Fruit fly (Drosophila melanogaster) whole organism, adult: Measurements from ENCODE around the gene CG33489.
"Not testable (repeated sequence)": the region's sequence is repeated elsewhere in the genome, so short reads cannot be mapped to it uniquely, and the experiment has no call there.

Experiments used
- CG11617 ChIP-seq: fragments of 200-800 bp; sonication (Bioruptor generic); optimal IDR thresholded peaks from 2 replicates; lab custom pipeline; 2017; ENCODE audit warnings: mild to moderate bottlenecking, missing biosample characterization, missing genetic modification reagents, missing genetic modification characterization
- CG12768 ChIP-seq: fragments of 200-800 bp; sonication (Bioruptor generic); optimal IDR thresholded peaks from 2 replicates; lab custom pipeline; 2017; ENCODE audit warnings: missing biosample characterization, missing genetic modification characterization, mild to moderate bottlenecking, moderate library complexity, missing genetic modification reagents
- CG14711 ChIP-seq: fragments of 200-800 bp; sonication (Bioruptor generic); optimal IDR thresholded peaks from 2 replicates; lab custom pipeline; 2018; ENCODE audit warnings: missing biosample characterization, mild to moderate bottlenecking, missing genetic modification characterization, moderate library complexity
- CG1620 ChIP-seq: fragments of 200-800 bp; sonication (Bioruptor generic); optimal IDR thresholded peaks from 2 replicates; lab custom pipeline; 2016; ENCODE audit warnings: missing biosample characterization, missing genetic modification characterization
- CG33017 ChIP-seq: fragments of 200-800 bp; sonication (Bioruptor generic); optimal IDR thresholded peaks from 2 replicates; lab custom pipeline; 2018; ENCODE audit warnings: missing biosample characterization, mild to moderate bottlenecking, missing genetic modification characterization, moderate library complexity
- CG5204 ChIP-seq: fragments of 200-800 bp; sonication (Bioruptor generic); optimal IDR thresholded peaks from 2 replicates; lab custom pipeline; 2016; ENCODE audit warnings: missing biosample characterization, missing genetic modification characterization
- CG7045 ChIP-seq: fragments of 200-800 bp; sonication (Bioruptor generic); optimal IDR thresholded peaks from 2 replicates; lab custom pipeline; 2017; ENCODE audit warnings: missing biosample characterization, mild to moderate bottlenecking, missing genetic modification characterization
- CG7101 ChIP-seq: fragments of 200-800 bp; sonication (Bioruptor generic); optimal IDR thresholded peaks from 2 replicates; lab custom pipeline; 2018; ENCODE audit warnings: missing biosample characterization, mild to moderate bottlenecking, missing genetic modification characterization, moderate library complexity
- Clk ChIP-seq: fragments of 200-800 bp; sonication (Bioruptor generic); optimal IDR thresholded peaks from 2 replicates; lab custom pipeline; 2017; ENCODE audit warnings: missing biosample characterization, missing genetic modification characterization
- Crg-1 ChIP-seq: fragments of 200-800 bp; sonication (Bioruptor generic); optimal IDR thresholded peaks from 2 replicates; lab custom pipeline; 2016; ENCODE audit warnings: missing biosample characterization, missing genetic modification characterization
- Hr96 ChIP-seq: fragments of 200-800 bp; sonication (Bioruptor generic); optimal IDR thresholded peaks from 2 replicates; lab custom pipeline; 2016; ENCODE audit warnings: missing biosample characterization, missing genetic modification characterization
- Mnt ChIP-seq: fragments of 200-800 bp; sonication (Bioruptor generic); optimal IDR thresholded peaks from 2 replicates; lab custom pipeline; 2016; ENCODE audit warnings: missing biosample characterization, mild to moderate bottlenecking, missing genetic modification characterization
- bab1 ChIP-seq: fragments of 200-800 bp; sonication (Bioruptor generic); optimal IDR thresholded peaks from 3 replicates; lab custom pipeline; 2019; ENCODE audit warnings: missing biosample characterization, mild to moderate bottlenecking, missing genetic modification characterization, moderate library complexity
- cic ChIP-seq: fragments of 200-800 bp; sonication (Bioruptor generic); optimal IDR thresholded peaks from 2 replicates; lab custom pipeline; 2017; ENCODE audit warnings: missing biosample characterization, mild to moderate bottlenecking, missing genetic modification characterization, moderate library complexity
- cnc ChIP-seq, 2 experiments: fragments of >200 bp; optimal IDR thresholded peaks; 2 replicates each; lab custom pipeline; 2017
- kay ChIP-seq: fragments of 200-800 bp; sonication (Bioruptor generic); peaks from one replicate; lab custom pipeline; 2016; ENCODE audit warnings: missing biosample characterization, missing genetic modification characterization, borderline replicate concordance
- ovo ChIP-seq: fragments of 200-800 bp; sonication (Bioruptor generic); optimal IDR thresholded peaks from 2 replicates; lab custom pipeline; 2016; ENCODE audit warnings: missing biosample characterization, missing genetic modification characterization
- pad ChIP-seq: fragments of 200-800 bp; sonication (Bioruptor generic); optimal IDR thresholded peaks from 3 replicates; lab custom pipeline; 2017; ENCODE audit warnings: missing biosample characterization, missing genetic modification characterization, mild to moderate bottlenecking, moderate library complexity, missing genetic modification reagents
- tj ChIP-seq: fragments of 200-800 bp; sonication (Bioruptor generic); optimal IDR thresholded peaks from 3 replicates; lab custom pipeline; 2017; ENCODE audit warnings: missing biosample characterization, mild to moderate bottlenecking, missing genetic modification characterization, moderate library complexity
- toe ChIP-seq: fragments of 200-800 bp; sonication (Bioruptor generic); optimal IDR thresholded peaks from 2 replicates; lab custom pipeline; 2016; ENCODE audit warnings: missing biosample characterization, missing genetic modification characterization

CG33489 gene

dm6 chr3L:11576944-11577343, at the start of gene CG33489:
Gene CG33489 (minus strand): TSS chr3L:11577044.
- TF ChIP-seq CG14711 (tag; lab: Kevin White, UChicago); pad (GFP tag; lab: Kevin White, UChicago); ovo: not testable (repeated sequence)

DNA sequence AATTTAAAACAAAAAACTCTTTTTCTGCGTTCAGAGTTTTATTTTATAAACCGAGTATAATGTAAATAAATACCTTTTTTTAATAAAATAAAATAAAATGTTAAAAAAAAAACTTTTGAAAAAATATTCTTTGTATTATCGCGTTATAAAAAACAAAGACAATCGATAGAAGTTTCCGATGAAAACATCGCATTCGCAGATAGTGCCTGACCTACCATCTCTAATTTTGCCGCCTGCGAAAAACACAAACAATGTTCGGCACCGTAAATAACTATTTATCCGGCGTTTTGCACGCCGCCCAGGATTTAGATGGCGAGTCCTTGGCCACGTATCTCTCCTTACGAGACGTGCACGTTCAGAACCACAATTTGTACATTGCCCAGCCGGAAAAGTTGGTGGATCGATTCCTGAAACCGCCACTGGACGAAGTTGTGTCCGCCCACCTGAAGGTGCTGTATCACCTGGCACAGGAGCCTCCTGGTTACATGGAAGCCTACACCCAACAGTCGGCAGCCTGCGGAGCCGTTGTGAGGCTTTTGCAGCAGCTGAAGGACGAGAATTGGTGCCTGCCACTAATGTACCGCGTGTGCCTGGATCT, 49.5 kb upstream of the CG33489 start, which contains the start of gene PCID2:
TSS of gene PCID2 (plus strand) at position 213 of the 598 bp plus-strand sequence.
- TF ChIP-seq CG5204 (GFP tag; lab: Kevin White, UChicago) (no peak), bab1 (GFP tag; lab: Kevin White, UChicago) (no peak), pad (GFP tag; lab: Kevin White, UChicago) (no peak), CG11617 (GFP tag; lab: Kevin White, UChicago) (no peak), ovo (no peak), CG7045 (GFP tag; lab: Kevin White, UChicago) (no peak), Mnt (GFP tag; lab: Kevin White, UChicago) (no peak), kay (GFP tag; lab: Kevin White, UChicago) (no peak), Clk (GFP tag; lab: Kevin White, UChicago) (no peak), CG14711 (tag; lab: Kevin White, UChicago) (no peak), tj (no peak), CG7101 (tag; lab: Kevin White, UChicago) (no peak), Hr96 (no peak)

- TF ChIP-seq kay (GFP tag; lab: Kevin White, UChicago) (peak; percentile 67), cnc (optimal IDR thresholded peaks at IDR 0.05; lab: Kevin White, UChicago) (no peak)
Measured at dm6 chr3L:11625634-11626175, 48.9 kb upstream of the CG33489 start, which contains the start of gene CG6083. Gene CG6083 (minus strand): TSS chr3L:11626125.

DNA sequence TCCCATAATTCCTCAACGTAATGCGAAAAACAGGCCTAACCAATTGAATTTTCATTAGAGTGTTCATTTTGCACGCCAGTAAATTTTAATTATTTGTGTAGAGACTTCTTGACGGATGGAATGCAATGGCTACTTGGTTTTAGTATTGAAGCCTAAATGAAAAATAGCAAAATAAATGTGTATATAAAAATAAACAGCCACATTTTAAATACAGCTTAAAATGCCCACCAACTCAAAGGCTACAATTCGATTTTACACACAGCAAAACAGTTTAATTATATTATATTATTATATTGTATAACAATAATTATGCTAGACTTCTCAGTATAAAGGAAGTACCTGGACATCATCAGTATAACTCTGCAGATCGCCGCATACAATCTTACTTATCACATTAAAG, 47.4 kb upstream of the CG33489 start, which contains the start of gene Akr1B:
TSS of gene Akr1B (minus strand) at position 101 of the 400 bp plus-strand sequence.
- TF ChIP-seq CG7101 (tag; lab: Kevin White, UChicago) (no peak), tj (no peak), CG33017 (tag; lab: Kevin White, UChicago) (no peak), CG1620 (no peak), CG7045 (GFP tag; lab: Kevin White, UChicago) (no peak)

- TF ChIP-seq Crg-1 (GFP tag; lab: Kevin White, UChicago) (no peak), cic (GFP tag; lab: Kevin White, UChicago) (peak; percentile 73), CG11617 (GFP tag; lab: Kevin White, UChicago) (peak; percentile 64), kay (GFP tag; lab: Kevin White, UChicago) (peak; percentile 96), CG33017 (tag; lab: Kevin White, UChicago) (peak; percentile 59), CG12768 (GFP tag; lab: Kevin White, UChicago) (peak; percentile 30), Mnt (GFP tag; lab: Kevin White, UChicago) (peak; percentile 47), CG14711 (tag; lab: Kevin White, UChicago) (peak; percentile 26), pad (GFP tag; lab: Kevin White, UChicago) (peak; percentile 27), CG7101 (tag; lab: Kevin White, UChicago) (peak; percentile 57), cnc (optimal IDR thresholded peaks at IDR 0.05; lab: Kevin White, UChicago) (no peak), CG5204 (GFP tag; lab: Kevin White, UChicago) (no peak), Hr96 (no peak), bab1 (GFP tag; lab: Kevin White, UChicago) (peak; percentile 75), tj (peak; percentile 39), toe (GFP tag; lab: Kevin White, UChicago) (peak; percentile 10)
Measured at dm6 chr3L:11623245-11623883, 46.5 kb upstream of the CG33489 start.

- TF ChIP-seq tj = peak; percentile 65
- no peak for TF ChIP-seq cnc (optimal IDR thresholded peaks at IDR 0.05; lab: Kevin White, UChicago)
- no peak for TF ChIP-seq CG14711 (tag; lab: Kevin White, UChicago)
- TF ChIP-seq CG5204 (GFP tag; lab: Kevin White, UChicago) = no peak
- no peak for TF ChIP-seq bab1 (GFP tag; lab: Kevin White, UChicago)
- TF ChIP-seq cic (GFP tag; lab: Kevin White, UChicago) = no peak
- TF ChIP-seq kay (GFP tag; lab: Kevin White, UChicago) = peak; percentile 84
- TF ChIP-seq pad (GFP tag; lab: Kevin White, UChicago) = no peak
- no peak for TF ChIP-seq Hr96
- TF ChIP-seq CG1620 = no peak
Measured at dm6 chr3L:11622750-11623149, 45.9 kb upstream of the CG33489 start.

DNA sequence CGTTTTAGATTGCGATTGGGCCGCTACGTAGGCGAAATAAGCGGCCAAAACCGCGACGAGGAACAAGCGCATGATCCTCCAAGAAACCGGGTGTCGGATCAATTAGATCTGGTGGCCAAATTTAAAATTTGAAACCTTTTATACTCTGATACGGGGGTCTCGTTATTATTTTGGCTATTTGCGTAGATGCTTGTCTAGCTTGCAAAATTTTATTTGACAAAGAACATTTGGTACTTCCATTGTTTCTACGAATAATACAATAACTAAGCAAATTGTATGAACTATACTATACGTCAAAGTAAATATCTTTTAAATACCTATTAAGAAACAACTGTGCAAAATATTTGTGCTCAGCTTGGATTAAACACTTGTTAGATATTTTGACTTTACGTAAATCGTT, 43.2 kb upstream of the CG33489 start, which contains the start of gene Muc68Ca:
TSS of gene Muc68Ca (minus strand) at position 101 of the 400 bp plus-strand sequence.
- TF ChIP-seq tj (no peak), kay (GFP tag; lab: Kevin White, UChicago) (no peak), CG7101 (tag; lab: Kevin White, UChicago) (no peak), CG14711 (tag; lab: Kevin White, UChicago) (no peak)
